Worm (Caenorhabditis elegans) whole organism, L2 larva: Measurements from ENCODE around the gene eri-1.

Experiments
- aly-2 ChIP-seq: fragments of 150-350 bp; optimal IDR thresholded peaks from 2 replicates; lab custom pipeline; 2014; ENCODE audit warnings: missing biosample characterization, missing genetic modification characterization
- ceh-82 ChIP-seq: fragments of 150-350 bp; optimal IDR thresholded peaks from 2 replicates; lab custom pipeline; 2014; ENCODE audit warnings: missing biosample characterization, missing genetic modification characterization
- crh-2 ChIP-seq: sonication (generic microtip); optimal IDR thresholded peaks from 2 replicates; lab custom pipeline; 2017; ENCODE audit warnings: missing biosample characterization, missing genetic modification characterization
- lin-13 ChIP-seq: fragments of 150-350 bp; optimal IDR thresholded peaks from 2 replicates; lab custom pipeline; 2014; ENCODE audit warnings: missing biosample characterization, missing genetic modification reagents, missing genetic modification characterization
- lin-39 ChIP-seq: fragments of 150-350 bp; optimal IDR thresholded peaks from 2 replicates; lab custom pipeline; 2014; ENCODE audit warnings: missing biosample characterization, missing genetic modification reagents, missing genetic modification characterization
- mdl-1 ChIP-seq, 2 experiments: fragments of 150-350 bp in 1 of 2; sonication (generic microtip) in 1 of 2; optimal IDR thresholded peaks; 2 replicates each; lab custom pipeline; 2017; ENCODE audit warnings: missing biosample characterization in 2 of 2, missing genetic modification characterization in 2 of 2
- nhr-237 ChIP-seq: fragments of 150-350 bp; optimal IDR thresholded peaks from 2 replicates; lab custom pipeline; 2014; ENCODE audit warnings: missing biosample characterization, missing genetic modification characterization

DNA sequence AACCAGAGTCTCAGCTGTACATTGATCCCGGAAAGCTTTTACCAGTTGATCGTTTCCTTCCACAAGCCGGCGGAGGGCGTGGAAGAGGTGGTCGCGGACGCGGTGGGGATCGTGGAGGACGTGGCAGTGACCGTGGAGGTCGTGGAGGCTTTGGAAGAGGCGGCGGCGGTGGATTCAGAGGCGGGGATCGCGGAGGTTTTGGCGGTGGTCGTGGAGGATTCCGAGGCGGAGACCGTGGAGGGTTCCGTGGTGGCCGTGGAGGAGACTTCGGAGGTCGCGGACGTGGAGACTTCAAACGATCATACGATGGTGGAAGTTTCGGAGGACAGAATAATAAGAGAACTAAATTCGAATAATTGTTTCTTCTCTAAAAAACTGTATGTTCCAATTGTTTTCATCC is 6.8 kb upstream of the eri-1 start:
- TF ChIP-seq crh-2 (no peak), nhr-237 (tag; lab: Kevin White, UChicago) (no peak), lin-13 (GFP tag; lab: Kevin White, UChicago) (no peak), mdl-1 (tag; optimal IDR thresholded peaks at IDR 0.05; lab: Kevin White, UChicago) (no peak), lin-39 (no peak), ceh-82 (tag; lab: Kevin White, UChicago) (no peak), aly-2 (tag; lab: Kevin White, UChicago) (no peak)
